Fruit fly (Drosophila melanogaster) whole organism, embryonic: Measurements from ENCODE around the gene vir-1.

Experiments used
- Ada2b ChIP-seq: fragments of 200-800 bp; sonication (Bioruptor generic); IDR thresholded peaks from 2 replicates; pipeline ENCODE4 v1.3.6; 2022; ENCODE audit warnings: missing biosample characterization, missing genetic modification characterization
- B-H2 ChIP-seq: fragments of 200-800 bp; sonication (Bioruptor generic); optimal IDR thresholded peaks from 2 replicates; lab custom pipeline; 2018; ENCODE audit warnings: missing biosample characterization, mild to moderate bottlenecking, missing genetic modification characterization
- Bdp1 ChIP-seq: fragments of 200-800 bp; sonication (Bioruptor generic); optimal IDR thresholded peaks from 3 replicates; lab custom pipeline; 2016; ENCODE audit warnings: missing biosample characterization, missing genetic modification characterization
- CG10462 ChIP-seq: fragments of 200-800 bp; sonication (Bioruptor generic); optimal IDR thresholded peaks from 2 replicates; lab custom pipeline; 2016; ENCODE audit warnings: missing biosample characterization, missing genetic modification characterization
- CG11093 ChIP-seq: fragments of 200-800 bp; sonication (Bioruptor generic); IDR thresholded peaks from 3 replicates; pipeline ENCODE4 v1.3.6; 2022; ENCODE audit warnings: missing biosample characterization, missing genetic modification characterization
- CG11696 ChIP-seq: fragments of 200-800 bp; sonication (Bioruptor generic); IDR thresholded peaks from 2 replicates; pipeline ENCODE4 v1.3.6; 2022; ENCODE audit warnings: missing biosample characterization, missing genetic modification characterization
- CG13894 ChIP-seq: fragments of 200-800 bp; sonication (Bioruptor generic); optimal IDR thresholded peaks from 3 replicates; lab custom pipeline; 2018; ENCODE audit warnings: missing biosample characterization, mild to moderate bottlenecking, missing genetic modification characterization, moderate library complexity
- CG15269 ChIP-seq: fragments of 200-800 bp; sonication (Bioruptor generic); optimal IDR thresholded peaks from 2 replicates; lab custom pipeline; 2018; ENCODE audit warnings: missing biosample characterization, mild to moderate bottlenecking, missing genetic modification characterization, moderate library complexity
- CG15514 ChIP-seq: fragments of 200-800 bp; sonication (Bioruptor generic); optimal IDR thresholded peaks from 3 replicates; lab custom pipeline; 2017; ENCODE audit warnings: missing biosample characterization, missing genetic modification characterization, mild to moderate bottlenecking, moderate library complexity, missing genetic modification reagents
- CG17361 ChIP-seq: fragments of 200-800 bp; sonication (Bioruptor generic); IDR thresholded peaks from 3 replicates; pipeline ENCODE4 v1.3.6; 2022; ENCODE audit warnings: missing biosample characterization, missing genetic modification characterization
- CG1832 ChIP-seq: fragments of 200-800 bp; sonication (Bioruptor generic); optimal IDR thresholded peaks from 2 replicates; lab custom pipeline; 2017; ENCODE audit warnings: missing biosample characterization, mild to moderate bottlenecking, missing genetic modification characterization, inconsistent platforms
- CG2116 ChIP-seq: fragments of 200-800 bp; sonication (Bioruptor generic); optimal IDR thresholded peaks from 3 replicates; lab custom pipeline; 2018; ENCODE audit warnings: missing biosample characterization, mild to moderate bottlenecking, missing genetic modification characterization
- CG2202 ChIP-seq: fragments of 200-800 bp; sonication (Bioruptor generic); optimal IDR thresholded peaks from 2 replicates; lab custom pipeline; 2018; ENCODE audit warnings: missing biosample characterization, mild to moderate bottlenecking, missing genetic modification characterization
- CG2678 ChIP-seq: fragments of 200-800 bp; sonication (Bioruptor generic); optimal IDR thresholded peaks from 3 replicates; lab custom pipeline; 2019; ENCODE audit warnings: missing biosample characterization, mild to moderate bottlenecking, missing genetic modification characterization, moderate library complexity
- CG2875 ChIP-seq: fragments of 200-800 bp; sonication (Bioruptor generic); optimal IDR thresholded peaks from 2 replicates; lab custom pipeline; 2017; ENCODE audit warnings: missing biosample characterization, mild to moderate bottlenecking, missing genetic modification characterization, missing genetic modification reagents
- CG30403 ChIP-seq: fragments of 200-800 bp; sonication (Bioruptor generic); optimal IDR thresholded peaks from 3 replicates; lab custom pipeline; 2016; ENCODE audit warnings: missing biosample characterization, missing genetic modification characterization
- CG6683 ChIP-seq: fragments of 200-800 bp; sonication (Bioruptor generic); optimal IDR thresholded peaks from 2 replicates; lab custom pipeline; 2017; ENCODE audit warnings: missing biosample characterization, mild to moderate bottlenecking, missing genetic modification characterization, missing genetic modification reagents
- CG7987 ChIP-seq: fragments of 200-800 bp; sonication (Bioruptor generic); optimal IDR thresholded peaks from 2 replicates; lab custom pipeline; 2018; ENCODE audit warnings: missing biosample characterization, mild to moderate bottlenecking, missing genetic modification characterization, moderate library complexity
- CG8089 ChIP-seq: fragments of 200-800 bp; sonication (Bioruptor generic); optimal IDR thresholded peaks from 3 replicates; lab custom pipeline; 2016; ENCODE audit warnings: missing biosample characterization, missing genetic modification characterization
- CG8290 ChIP-seq, 3 experiments: fragments of 200-800 bp; sonication (Bioruptor generic); optimal IDR thresholded peaks; 2 replicates each; lab custom pipeline; 2016 to 2019; ENCODE audit warnings: missing biosample characterization in 3 of 3, missing genetic modification characterization in 3 of 3, mild to moderate bottlenecking in 2 of 3, moderate library complexity in 1 of 3
- CG8388 ChIP-seq: fragments of 200-800 bp; sonication (Bioruptor generic); optimal IDR thresholded peaks from 2 replicates; lab custom pipeline; 2019; ENCODE audit warnings: missing biosample characterization, mild to moderate bottlenecking, missing genetic modification characterization, moderate library complexity
- Chrac-16 ChIP-seq: fragments of 200-800 bp; sonication (Bioruptor generic); optimal IDR thresholded peaks from 3 replicates; lab custom pipeline; 2016; ENCODE audit warnings: missing biosample characterization, missing genetic modification characterization
- CrebB ChIP-seq: fragments of 200-800 bp; sonication (Bioruptor generic); optimal IDR thresholded peaks from 3 replicates; lab custom pipeline; 2018; ENCODE audit warnings: missing biosample characterization, mild to moderate bottlenecking, missing genetic modification characterization
- Dll ChIP-seq: fragments of 200-800 bp; sonication (Bioruptor generic); IDR thresholded peaks from 4 replicates; pipeline ENCODE4 v1.3.6; 2022; ENCODE audit warnings: missing biosample characterization, missing genetic modification characterization; ENCODE audit not compliant: partially characterized antibody
- Drgx ChIP-seq: fragments of 200-800 bp; sonication (Bioruptor generic); IDR thresholded peaks from 2 replicates; pipeline ENCODE4 v1.3.6; 2022; ENCODE audit warnings: missing biosample characterization, missing genetic modification characterization
- HLH4C ChIP-seq: fragments of 200-800 bp; sonication (Bioruptor generic); IDR thresholded peaks from 3 replicates; pipeline ENCODE4 v1.3.6; 2022; ENCODE audit warnings: missing biosample characterization, missing genetic modification characterization; ENCODE audit not compliant: partially characterized antibody
- Hr51 ChIP-seq, 2 experiments: fragments of 200-800 bp; sonication (Bioruptor generic); optimal IDR thresholded peaks; 2 replicates in 1 of 2; 3 replicates in 1 of 2; lab custom pipeline; 2016 to 2018; ENCODE audit warnings: missing biosample characterization in 2 of 2, missing genetic modification characterization in 2 of 2, mild to moderate bottlenecking in 1 of 2, moderate library complexity in 1 of 2
- NC2β ChIP-seq: fragments of 200-800 bp; sonication (Bioruptor generic); optimal IDR thresholded peaks from 2 replicates; lab custom pipeline; 2016; ENCODE audit warnings: missing biosample characterization, missing genetic modification characterization
- Pdp1 ChIP-seq, 2 experiments: fragments of 200-800 bp; sonication (Bioruptor generic); optimal IDR thresholded peaks; 3 replicates each; lab custom pipeline; 2016; ENCODE audit warnings: missing biosample characterization in 2 of 2, missing genetic modification characterization in 2 of 2, mild to moderate bottlenecking in 1 of 2, moderate library complexity in 1 of 2
- Ravus ChIP-seq: fragments of 200-800 bp; sonication (Bioruptor generic); IDR thresholded peaks from 2 replicates; pipeline ENCODE4 v1.3.6; 2022; ENCODE audit warnings: missing biosample characterization, missing genetic modification characterization
- az2 ChIP-seq: fragments of 200-800 bp; sonication (Bioruptor generic); optimal IDR thresholded peaks from 3 replicates; lab custom pipeline; 2016; ENCODE audit warnings: missing biosample characterization, missing genetic modification characterization
- crc ChIP-seq: fragments of 200-800 bp; sonication (Bioruptor generic); optimal IDR thresholded peaks from 2 replicates; lab custom pipeline; 2016; ENCODE audit warnings: missing biosample characterization, missing genetic modification characterization
- cwo ChIP-seq: fragments of 200-800 bp; sonication (Bioruptor generic); optimal IDR thresholded peaks from 3 replicates; lab custom pipeline; 2017; ENCODE audit warnings: missing biosample characterization, missing genetic modification characterization, mild to moderate bottlenecking, moderate library complexity, missing genetic modification reagents
- danr ChIP-seq: fragments of 200-800 bp; sonication (Bioruptor generic); IDR thresholded peaks from 2 replicates; pipeline ENCODE4 v1.3.6; 2022; ENCODE audit warnings: missing biosample characterization, missing genetic modification characterization
- dmrt99B ChIP-seq: fragments of 200-800 bp; sonication (Bioruptor generic); optimal IDR thresholded peaks from 2 replicates; lab custom pipeline; 2018; ENCODE audit warnings: missing biosample characterization, mild to moderate bottlenecking, missing genetic modification characterization, moderate library complexity
- gfzf ChIP-seq: fragments of 200-800 bp; sonication (Bioruptor generic); optimal IDR thresholded peaks from 2 replicates; lab custom pipeline; 2016; ENCODE audit warnings: missing biosample characterization, mild to moderate bottlenecking, missing genetic modification characterization, moderate library complexity
- gsb-n ChIP-seq: fragments of 200-800 bp; sonication (Bioruptor generic); optimal IDR thresholded peaks from 3 replicates; lab custom pipeline; 2018; ENCODE audit warnings: missing biosample characterization, mild to moderate bottlenecking, missing genetic modification characterization
- hkb ChIP-seq, 2 experiments: fragments of 200-800 bp in 1 of 2; fragments of >200 bp in 1 of 2; sonication (Bioruptor generic) in 1 of 2; IDR thresholded peaks in 1 of 2; optimal IDR thresholded peaks in 1 of 2; 2 replicates each; pipeline versions ENCODE4 v1.3.6 to Lab custom; 2017 to 2022; ENCODE audit warnings: missing biosample characterization in 1 of 2, missing genetic modification characterization in 1 of 2
- run ChIP-seq: fragments of 200-800 bp; sonication (Bioruptor generic); optimal IDR thresholded peaks from 3 replicates; lab custom pipeline; 2018; ENCODE audit warnings: missing biosample characterization, mild to moderate bottlenecking, missing genetic modification characterization
- slou ChIP-seq: fragments of 200-800 bp; sonication (Bioruptor generic); optimal IDR thresholded peaks from 3 replicates; lab custom pipeline; 2016; ENCODE audit warnings: missing biosample characterization, missing genetic modification characterization
- stc ChIP-seq: fragments of 200-800 bp; sonication (Bioruptor generic); IDR thresholded peaks from 2 replicates; pipeline ENCODE4 v1.3.6; 2022; ENCODE audit warnings: missing biosample characterization, missing genetic modification characterization
- tgo ChIP-seq: fragments of 200-800 bp; sonication (Bioruptor generic); IDR thresholded peaks from 3 replicates; pipeline ENCODE4 v1.3.6; 2022; ENCODE audit warnings: missing biosample characterization, missing genetic modification characterization
- trem ChIP-seq: fragments of 200-800 bp; optimal IDR thresholded peaks from 3 replicates; lab custom pipeline; 2019; ENCODE audit warnings: missing biosample characterization, mild to moderate bottlenecking, missing genetic modification characterization, moderate library complexity
- ttk ChIP-seq: fragments of 200-800 bp; sonication (Bioruptor generic); IDR thresholded peaks from 2 replicates; pipeline ENCODE4 v2.1.2; 2022; ENCODE audit warnings: missing biosample characterization, missing genetic modification characterization
- twi ChIP-seq: fragments of 200-800 bp; optimal IDR thresholded peaks from 2 replicates; lab custom pipeline; 2019; ENCODE audit warnings: missing biosample characterization, mild to moderate bottlenecking, missing genetic modification characterization, moderate library complexity
- yki ChIP-seq: fragments of >200 bp; optimal IDR thresholded peaks from 3 replicates; lab custom pipeline; 2018

Gene vir-1

dm6 chr2L:12460767-12461739, 37.8 kb upstream of the vir-1 start (continued):
- TF ChIP-seq Pdp1 (GFP tag; optimal IDR thresholded peaks at IDR 0.05; lab: Kevin White, UChicago) (peak in 1 of 2 experiments; percentile 39), crc (GFP tag; lab: Kevin White, UChicago) (no peak), CG13894 (tag; lab: Kevin White, UChicago) (peak; percentile 93), dmrt99B (peak; percentile 40), danr (GFP tag; lab: Robert Waterston, UW) (no peak), CG2116 (GFP tag; lab: Kevin White, UChicago) (peak; percentile 55), CG7987 (peak; percentile 67), hkb (optimal IDR thresholded peaks at IDR 0.05; lab: Kevin White, UChicago) (no peak), hkb (GFP tag; IDR thresholded peaks at IDR 0.05; lab: Robert Waterston, UW) (peak; percentile 73), CG8089 (no peak), Hr51 (GFP tag; optimal IDR thresholded peaks at IDR 0.05; lab: Kevin White, UChicago) (peak; percentile 26 to 35), CG17361 (GFP tag; lab: Robert Waterston, UW) (peak; percentile 47; the same call in 1 of the 3 replicates), NC2β (GFP tag; lab: Kevin White, UChicago) (peak; percentile 59), CG8290 (GFP tag; optimal IDR thresholded peaks at IDR 0.05; lab: Kevin White, UChicago) (no peak), CG8290 (tag; optimal IDR thresholded peaks at IDR 0.05; lab: Kevin White, UChicago) (peak; percentile 56 to 88), CG6683 (peak; percentile 80), run (tag; lab: Kevin White, UChicago) (peak; percentile 42), CG15269 (peak; percentile 56), gfzf (GFP tag; lab: Kevin White, UChicago) (no peak), CG8388 (GFP tag; lab: Kevin White, UChicago) (no peak), CG15514 (GFP tag; lab: Kevin White, UChicago) (peak; percentile 82), CG2678 (peak; percentile 79), Chrac-16 (GFP tag; lab: Kevin White, UChicago) (no peak), HLH4C (GFP tag; lab: Robert Waterston, UW) (no peak), CG30403 (GFP tag; lab: Kevin White, UChicago) (no peak), ttk (GFP tag; lab: Robert Waterston, UW) (no peak), CG10462 (peak; percentile 25), CG1832 (GFP tag; lab: Kevin White, UChicago) (no peak), Ravus (GFP tag; lab: Robert Waterston, UW) (no peak), CG11696 (0 out of 2 replicates have a peak, but pooled peaks have one; percentile 38), gsb-n (tag; lab: Kevin White, UChicago) (no peak), Dll (GFP tag; lab: Robert Waterston, UW) (0 out of 4 replicates have a peak, but pooled peaks have one; percentile 43), CG2875 (peak; percentile 72), trem (tag; lab: Kevin White, UChicago) (peak; percentile 9), slou (GFP tag; lab: Kevin White, UChicago) (no peak), stc (GFP tag; lab: Robert Waterston, UW) (peak; percentile 68; the same call in 1 of the 2 replicates), B-H2 (GFP tag; lab: Kevin White, UChicago) (peak; percentile 92), CG2202 (peak; percentile 22), Ada2b (GFP tag; lab: Robert Waterston, UW) (0 out of 2 replicates have a peak, but pooled peaks have one; percentile 7), yki (lab: Kevin White, UChicago) (peak; percentile 99), twi (tag; lab: Kevin White, UChicago) (peak; percentile 72), az2 (GFP tag; lab: Kevin White, UChicago) (no peak), CrebB (tag; lab: Kevin White, UChicago) (peak; percentile 87), Drgx (GFP tag; lab: Robert Waterston, UW) (0 out of 2 replicates have a peak, but pooled peaks have one; percentile 47), cwo (peak; percentile 75), Bdp1 (GFP tag; lab: Kevin White, UChicago) (peak; percentile 14), CG11093 (GFP tag; lab: Robert Waterston, UW) (no peak), tgo (peak; percentile 30; the same call in 1 of the 3 replicates)
